Fruit fly (Drosophila melanogaster): ENCODE data around the gene Lasp.

Gene Lasp

dm6 chr3L:16708738-16709350, 2.6 kb downstream of the Lasp start:
- TF ChIP-seq Hnf4 (GFP tag; optimal IDR thresholded peaks at IDR 0.05) (no peak), lola (GFP tag; optimal IDR thresholded peaks at IDR 0.05) (no peak), Rel (GFP tag; optimal IDR thresholded peaks at IDR 0.05) (no peak), Rel (tag; optimal IDR thresholded peaks at IDR 0.05) (peak; percentile 29), sv (GFP tag; optimal IDR thresholded peaks at IDR 0.05) (no peak)

- TF ChIP-seq Hr78 (GFP tag; optimal IDR thresholded peaks at IDR 0.05) (no peak), br (GFP tag; optimal IDR thresholded peaks at IDR 0.05) (no peak), CG32264 (GFP tag; optimal IDR thresholded peaks at IDR 0.05) (no peak), HLH106 (tag; optimal IDR thresholded peaks at IDR 0.05) (no peak), Dfd (GFP tag; optimal IDR thresholded peaks at IDR 0.05) (no peak), Dif (GFP tag; optimal IDR thresholded peaks at IDR 0.05; ENCODE audit: partially characterized antibody) (no peak), Mio (GFP tag; optimal IDR thresholded peaks at IDR 0.05) (no peak), jim (GFP tag; optimal IDR thresholded peaks at IDR 0.05) (no peak), Hr83 (GFP tag; optimal IDR thresholded peaks at IDR 0.05; ENCODE audit: poor library complexity, severe bottlenecking) (no peak), Hnf4 (GFP tag; optimal IDR thresholded peaks at IDR 0.05) (no peak), dl (GFP tag; optimal IDR thresholded peaks at IDR 0.05; ENCODE audit: insufficient read depth in 1 of 2, partially characterized antibody in 2 of 2) (no peak)
Measured at dm6 chr3L:16705630-16706029, 5.8 kb downstream of the Lasp start.

dm6 chr3L:16704673-16705072, 6.8 kb downstream of the Lasp start, which contains the start of gene CG9692:
Gene CG9692 (plus strand): TSS chr3L:16704973.
- TF ChIP-seq sv (GFP tag; optimal IDR thresholded peaks at IDR 0.05) (no peak), lola (GFP tag; optimal IDR thresholded peaks at IDR 0.05) (no peak), fru (GFP tag; optimal IDR thresholded peaks at IDR 0.05) (no peak), foxo (GFP tag; optimal IDR thresholded peaks at IDR 0.05) (no peak), ey (GFP tag; optimal IDR thresholded peaks at IDR 0.05) (no peak), br (GFP tag; optimal IDR thresholded peaks at IDR 0.05) (no peak)

dm6 chr3L:16704251-16704650, 7.2 kb downstream of the Lasp start:
- TF ChIP-seq sage (GFP tag; optimal IDR thresholded peaks at IDR 0.05) (no peak), HLH106 (tag; optimal IDR thresholded peaks at IDR 0.05) (no peak), Hr78 (GFP tag; optimal IDR thresholded peaks at IDR 0.05) (no peak), Dif (GFP tag; optimal IDR thresholded peaks at IDR 0.05; ENCODE audit: partially characterized antibody) (no peak)

dm6 chr3L:16702866-16703265, 8.6 kb downstream of the Lasp start:
- TF ChIP-seq CG9705 (GFP tag; optimal IDR thresholded peaks at IDR 0.05) (no peak), dsf (GFP tag; optimal IDR thresholded peaks at IDR 0.05; ENCODE audit: borderline replicate concordance) (no peak), tai (GFP tag; optimal IDR thresholded peaks at IDR 0.05) (no peak), usp (GFP tag; optimal IDR thresholded peaks at IDR 0.05) (no peak), Hnf4 (GFP tag; optimal IDR thresholded peaks at IDR 0.05) (no peak), Abd-B (GFP tag; optimal IDR thresholded peaks at IDR 0.05) (no peak), Dif (GFP tag; optimal IDR thresholded peaks at IDR 0.05; ENCODE audit: partially characterized antibody) (no peak), Hr83 (GFP tag; optimal IDR thresholded peaks at IDR 0.05; ENCODE audit: poor library complexity, severe bottlenecking) (no peak), CG32264 (GFP tag; optimal IDR thresholded peaks at IDR 0.05) (no peak), sage (GFP tag; optimal IDR thresholded peaks at IDR 0.05) (no peak), Mio (GFP tag; optimal IDR thresholded peaks at IDR 0.05) (no peak), HLH106 (tag; optimal IDR thresholded peaks at IDR 0.05) (no peak), dmrt93B (GFP tag; optimal IDR thresholded peaks at IDR 0.05) (no peak), ey (GFP tag; optimal IDR thresholded peaks at IDR 0.05) (no peak), Hr78 (GFP tag; optimal IDR thresholded peaks at IDR 0.05) (no peak), jim (GFP tag; optimal IDR thresholded peaks at IDR 0.05) (no peak), fru (GFP tag; optimal IDR thresholded peaks at IDR 0.05) (no peak), Jra (GFP tag; optimal IDR thresholded peaks at IDR 0.05) (no peak), dl (GFP tag; optimal IDR thresholded peaks at IDR 0.05; ENCODE audit: insufficient read depth in 1 of 2, partially characterized antibody in 2 of 2) (no peak)

dm6 chr3L:16699292-16700026, 12.0 kb downstream of the Lasp start:
- TF ChIP-seq rgr (GFP tag; optimal IDR thresholded peaks at IDR 0.05) (no peak), Rel (GFP tag; optimal IDR thresholded peaks at IDR 0.05) (no peak), Rel (tag; optimal IDR thresholded peaks at IDR 0.05) (peak; percentile 72)

Measured in whole organism, wandering third instar larva.